Worm (Caenorhabditis elegans) whole organism, early embryonic: ENCODE data around the gene F52D10.2.
A peak's percentile ranks its signal among the peaks of the same experiment; 100 is the strongest.

Experiments used
- ama-1 ChIP-seq: fragments of 150-350 bp; optimal IDR thresholded peaks from 2 replicates; lab custom pipeline; 2014
- ceh-36 ChIP-seq: sonication (generic microtip); optimal IDR thresholded peaks from 2 replicates; lab custom pipeline; 2016; ENCODE audit warnings: missing genetic modification characterization, inconsistent platforms, missing compliant biosample characterization
- tbx-11 ChIP-seq: fragments of 200-800 bp; sonication (Bioruptor generic); IDR thresholded peaks from 2 replicates; pipeline ENCODE4 v1.3.6; 2022; ENCODE audit warnings: missing genetic modification characterization, missing compliant biosample characterization

- TF ChIP-seq tbx-11 (GFP tag; lab: Robert Waterston, UW), result peak; percentile 61; the same call in 1 of the 2 replicates
- TF ChIP-seq ama-1 (lab: Kevin White, UChicago), result no peak
- peak; percentile 92 for TF ChIP-seq ceh-36 (tag; lab: Kevin White, UChicago)
Measured at ce11 chrX:11605766-11606490, 14.4 kb upstream of the F52D10.2 start.
